Worm (Caenorhabditis elegans) whole organism, early embryonic: ENCODE data around the gene F35B12.10.

Experiments used
- B0310.2 ChIP-seq: sonication (generic microtip); optimal IDR thresholded peaks from 2 replicates; lab custom pipeline; 2016; ENCODE audit warnings: mild to moderate bottlenecking, missing genetic modification characterization, missing compliant biosample characterization
- F13C5.2 ChIP-seq: sonication (generic microtip); optimal IDR thresholded peaks from 2 replicates; lab custom pipeline; 2017; ENCODE audit warnings: mild to moderate bottlenecking, missing genetic modification characterization, inconsistent platforms, missing compliant biosample characterization
- aly-1 ChIP-seq: sonication (generic microtip); optimal IDR thresholded peaks from 2 replicates; lab custom pipeline; 2016; ENCODE audit warnings: missing genetic modification characterization, missing compliant biosample characterization
- ama-1 ChIP-seq: fragments of 150-350 bp; optimal IDR thresholded peaks from 2 replicates; lab custom pipeline; 2014
- ceh-13 ChIP-seq: fragments of 200-800 bp; sonication (Bioruptor generic); optimal IDR thresholded peaks from 2 replicates; lab custom pipeline; 2018; ENCODE audit warnings: mild to moderate bottlenecking, missing genetic modification characterization, missing compliant biosample characterization
- ceh-36 ChIP-seq: sonication (generic microtip); optimal IDR thresholded peaks from 2 replicates; lab custom pipeline; 2016; ENCODE audit warnings: missing genetic modification characterization, inconsistent platforms, missing compliant biosample characterization
- ets-7 ChIP-seq: sonication (generic microtip); optimal IDR thresholded peaks from 2 replicates; lab custom pipeline; 2016; ENCODE audit warnings: missing genotype, missing genetic modification characterization, missing compliant biosample characterization
- flt-1 ChIP-seq: fragments of 200-800 bp; sonication (Bioruptor generic); IDR thresholded peaks from 2 replicates; pipeline ENCODE4 v1.3.6; 2022; ENCODE audit warnings: missing genetic modification characterization, missing compliant biosample characterization
- hmbx-1 ChIP-seq: sonication (generic microtip); optimal IDR thresholded peaks from 2 replicates; lab custom pipeline; 2016; ENCODE audit warnings: mild to moderate bottlenecking, missing genetic modification characterization, missing compliant biosample characterization
- hmg-4 ChIP-seq: fragments of 200-800 bp; sonication (Bioruptor generic); optimal IDR thresholded peaks from 2 replicates; lab custom pipeline; 2018; ENCODE audit warnings: mild to moderate bottlenecking, missing genetic modification characterization, missing compliant biosample characterization
- hnd-1 ChIP-seq: sonication (generic microtip); optimal IDR thresholded peaks from 2 replicates; lab custom pipeline; 2016; ENCODE audit warnings: missing genetic modification characterization, missing compliant biosample characterization
- pes-1 ChIP-seq: fragments of 200-800 bp; sonication (Bioruptor generic); IDR thresholded peaks from 2 replicates; pipeline ENCODE4 v1.3.6; 2022; ENCODE audit warnings: missing genetic modification reagents, missing genetic modification characterization, missing compliant biosample characterization
- scrt-1 ChIP-seq: fragments of 200-800 bp; sonication (Bioruptor generic); IDR thresholded peaks from 2 replicates; pipeline ENCODE4 v1.3.6; 2022; ENCODE audit warnings: missing genetic modification characterization, missing compliant biosample characterization
- sea-1 ChIP-seq: fragments of 200-800 bp; sonication (Bioruptor generic); conservative IDR thresholded peaks from 2 replicates; pipeline ENCODE4 v1.3.6; 2022; ENCODE audit warnings: missing genetic modification characterization, missing compliant biosample characterization
- tbx-11 ChIP-seq: fragments of 200-800 bp; sonication (Bioruptor generic); IDR thresholded peaks from 2 replicates; pipeline ENCODE4 v1.3.6; 2022; ENCODE audit warnings: missing genetic modification characterization, missing compliant biosample characterization
- tbx-37 ChIP-seq: fragments of 200-800 bp; sonication (Bioruptor generic); conservative IDR thresholded peaks from 2 replicates; pipeline ENCODE4 v1.3.6; 2022; ENCODE audit warnings: missing genetic modification reagents, missing genetic modification characterization, missing compliant biosample characterization
- tra-4 ChIP-seq: sonication (generic microtip); optimal IDR thresholded peaks from 2 replicates; lab custom pipeline; 2017; ENCODE audit warnings: missing genetic modification characterization, missing compliant biosample characterization

F35B12.10 gene

ce11 chrV:11604484-11604883 is 24.6 kb downstream of the F35B12.10 start, which contains the start of gene dhs-20:
dhs-20 (minus strand) TSS chrV:11604563.
- no peak for TF ChIP-seq tbx-11 (GFP tag; lab: Robert Waterston, UW)
- no peak for TF ChIP-seq F13C5.2 (tag; lab: Kevin White, UChicago)
- TF ChIP-seq hnd-1 = no peak
- TF ChIP-seq scrt-1 (GFP tag; lab: Robert Waterston, UW) = no peak
- no peak for TF ChIP-seq aly-1 (tag; lab: Kevin White, UChicago)
- TF ChIP-seq ceh-36 (tag; lab: Kevin White, UChicago) = no peak
- TF ChIP-seq ceh-13 = no peak
- no peak for TF ChIP-seq sea-1 (GFP tag; lab: Robert Waterston, UW)
- no peak for TF ChIP-seq B0310.2
- no peak for TF ChIP-seq tbx-37 (GFP tag; lab: Robert Waterston, UW)
- TF ChIP-seq tra-4 (tag; lab: Kevin White, UChicago) = no peak
- TF ChIP-seq hmg-4 = no peak
- TF ChIP-seq pes-1 (GFP tag; lab: Robert Waterston, UW) = no peak

- no peak for TF ChIP-seq hnd-1
- TF ChIP-seq B0310.2 = no peak
- no peak for TF ChIP-seq flt-1 (GFP tag; lab: Robert Waterston, UW)
- no peak for TF ChIP-seq tbx-11 (GFP tag; lab: Robert Waterston, UW)
- TF ChIP-seq ceh-36 (tag; lab: Kevin White, UChicago) = no peak
- TF ChIP-seq sea-1 (GFP tag; lab: Robert Waterston, UW) = no peak
- no peak for TF ChIP-seq hmg-4
- no peak for TF ChIP-seq scrt-1 (GFP tag; lab: Robert Waterston, UW)
- no peak for TF ChIP-seq aly-1 (tag; lab: Kevin White, UChicago)
- TF ChIP-seq ceh-13 = no peak
- TF ChIP-seq tra-4 (tag; lab: Kevin White, UChicago) = no peak
- TF ChIP-seq F13C5.2 (tag; lab: Kevin White, UChicago) = no peak
- no peak for TF ChIP-seq tbx-37 (GFP tag; lab: Robert Waterston, UW)
Measured at ce11 chrV:11600800-11601199, 28.3 kb downstream of the F35B12.10 start, which contains the start of gene F35B12.9. F35B12.9 (plus strand) TSS chrV:11601171.

- TF ChIP-seq tbx-37 (GFP tag; lab: Robert Waterston, UW) = no peak
- TF ChIP-seq ama-1 (lab: Kevin White, UChicago) = no peak
- no peak for TF ChIP-seq ets-7 (tag; lab: Kevin White, UChicago)
- TF ChIP-seq hmbx-1 = no peak
- no peak for TF ChIP-seq flt-1 (GFP tag; lab: Robert Waterston, UW)
Measured at ce11 chrV:11598807-11599206, 30.3 kb downstream of the F35B12.10 start, which contains the start of gene srx-84. srx-84 (plus strand) TSS chrV:11599107.

- TF ChIP-seq tbx-37 (GFP tag; lab: Robert Waterston, UW) = no peak
- TF ChIP-seq hnd-1 = no peak
- TF ChIP-seq tra-4 (tag; lab: Kevin White, UChicago) = no peak
- TF ChIP-seq aly-1 (tag; lab: Kevin White, UChicago) = no peak
- TF ChIP-seq ceh-36 (tag; lab: Kevin White, UChicago) = no peak
- no peak for TF ChIP-seq F13C5.2 (tag; lab: Kevin White, UChicago)
- TF ChIP-seq sea-1 (GFP tag; lab: Robert Waterston, UW) = no peak
- no peak for TF ChIP-seq hmg-4
- no peak for TF ChIP-seq tbx-11 (GFP tag; lab: Robert Waterston, UW)
- TF ChIP-seq flt-1 (GFP tag; lab: Robert Waterston, UW) = no peak
Measured at ce11 chrV:11593888-11594287, 35.2 kb downstream of the F35B12.10 start.

- TF ChIP-seq F13C5.2 (tag; lab: Kevin White, UChicago) = no peak
- TF ChIP-seq hnd-1 = no peak
Measured at ce11 chrV:11593427-11593826, 35.6 kb downstream of the F35B12.10 start, which contains the start of gene srx-80. srx-80 (plus strand) TSS chrV:11593727.

ce11 chrV:11589433-11589832 is 39.6 kb downstream of the F35B12.10 start, which contains the start of gene srx-82:
srx-82 (plus strand) TSS chrV:11589733.
- TF ChIP-seq ceh-13 (no peak), aly-1 (tag; lab: Kevin White, UChicago) (no peak), scrt-1 (GFP tag; lab: Robert Waterston, UW) (no peak), hmbx-1 (no peak), tbx-37 (GFP tag; lab: Robert Waterston, UW) (no peak), B0310.2 (no peak), hnd-1 (no peak), pes-1 (GFP tag; lab: Robert Waterston, UW) (no peak), sea-1 (GFP tag; lab: Robert Waterston, UW) (no peak), hmg-4 (no peak), F13C5.2 (tag; lab: Kevin White, UChicago) (no peak), flt-1 (GFP tag; lab: Robert Waterston, UW) (no peak), ets-7 (tag; lab: Kevin White, UChicago) (no peak), ama-1 (lab: Kevin White, UChicago) (no peak), tra-4 (tag; lab: Kevin White, UChicago) (no peak), tbx-11 (GFP tag; lab: Robert Waterston, UW) (no peak), ceh-36 (tag; lab: Kevin White, UChicago) (no peak)

ce11 chrV:11585122-11585521 is 44.0 kb downstream of the F35B12.10 start:
- no peak for TF ChIP-seq ama-1 (lab: Kevin White, UChicago)
- no peak for TF ChIP-seq B0310.2
- TF ChIP-seq sea-1 (GFP tag; lab: Robert Waterston, UW) = no peak
- TF ChIP-seq ceh-13 = no peak
- TF ChIP-seq F13C5.2 (tag; lab: Kevin White, UChicago) = no peak
- no peak for TF ChIP-seq ets-7 (tag; lab: Kevin White, UChicago)
- TF ChIP-seq hmg-4 = no peak
- TF ChIP-seq flt-1 (GFP tag; lab: Robert Waterston, UW) = no peak
- TF ChIP-seq hnd-1 = no peak
- TF ChIP-seq tra-4 (tag; lab: Kevin White, UChicago) = no peak
- no peak for TF ChIP-seq ceh-36 (tag; lab: Kevin White, UChicago)
- no peak for TF ChIP-seq tbx-11 (GFP tag; lab: Robert Waterston, UW)
- no peak for TF ChIP-seq scrt-1 (GFP tag; lab: Robert Waterston, UW)
- no peak for TF ChIP-seq aly-1 (tag; lab: Kevin White, UChicago)
- TF ChIP-seq tbx-37 (GFP tag; lab: Robert Waterston, UW) = no peak
- no peak for TF ChIP-seq pes-1 (GFP tag; lab: Robert Waterston, UW)
- no peak for TF ChIP-seq hmbx-1
